Worm (Caenorhabditis elegans): Measurements from ENCODE around the gene R11.3.
A peak's percentile ranks its signal among the peaks of the same experiment; 100 is the strongest.

R11.3 gene

DNA sequence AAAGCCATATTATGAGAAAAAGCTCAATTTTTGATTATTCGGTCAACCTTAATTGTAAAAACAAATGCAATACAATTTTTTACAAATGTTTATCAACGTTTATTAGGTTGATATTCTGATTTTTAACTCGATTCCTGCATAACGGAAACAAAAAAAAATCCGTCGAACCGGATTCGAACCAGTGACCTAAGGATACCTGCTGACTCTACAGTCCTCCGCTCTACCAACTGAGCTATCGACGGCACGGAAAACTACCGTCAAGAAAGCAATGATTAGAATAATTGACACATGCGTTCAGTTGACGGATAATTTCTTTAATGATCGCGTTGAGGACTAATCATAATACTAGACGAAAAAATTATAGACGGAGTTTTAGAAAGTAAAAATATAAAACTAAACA, 9.6 kb upstream of the R11.3 start (continued):
- TF ChIP-seq F23B12.7 (tag; optimal IDR thresholded peaks at IDR 0.05; ENCODE audit: insufficient read depth) (no peak), let-607 (tag; optimal IDR thresholded peaks at IDR 0.05) (no peak), lag-1 (GFP tag; IDR thresholded peaks at IDR 0.05) (no peak), sdz-38 (tag; optimal IDR thresholded peaks at IDR 0.05) (no peak)

DNA sequence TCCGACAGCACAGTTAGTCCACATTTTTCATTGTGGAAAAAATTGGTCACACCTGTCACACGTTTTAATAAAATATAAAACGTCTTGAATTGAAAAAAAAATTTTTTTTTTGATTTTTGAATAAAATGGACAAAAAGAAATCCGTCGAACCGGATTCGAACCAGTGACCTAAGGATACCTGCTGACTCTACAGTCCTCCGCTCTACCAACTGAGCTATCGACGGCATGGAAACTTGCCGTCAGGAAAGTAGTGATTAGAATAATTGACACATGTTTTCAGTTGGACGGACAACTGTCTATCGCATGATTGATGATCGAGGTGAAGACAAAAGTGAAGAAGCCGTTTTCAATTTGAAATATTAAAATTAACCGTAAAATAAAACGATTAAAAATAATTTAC, 9.1 kb upstream of the R11.3 start:
- TF ChIP-seq F33H1.4 (GFP tag; IDR thresholded peaks at IDR 0.05) (no peak), hmg-1.2 (GFP tag; IDR thresholded peaks at IDR 0.05) (peak; percentile 32; the same call in 1 of the 2 replicates), snpc-4 (GFP tag; optimal IDR thresholded peaks at IDR 0.05) (no peak), snpc-4 (tag; optimal IDR thresholded peaks at IDR 0.05) (peak in 1 of 4 experiments; percentile 13), snpc-1.3 (tag; optimal IDR thresholded peaks at IDR 0.05; ENCODE audit: insufficient read depth) (peak; percentile 43), tbp1 (GFP tag; optimal IDR thresholded peaks at IDR 0.05) (peak; percentile 87), snpc-3.4 (tag; optimal IDR thresholded peaks at IDR 0.05) (peak; percentile 21), rpc-1 (optimal IDR thresholded peaks at IDR 0.05) (peak; percentile 63), rpc-1 (tag; optimal IDR thresholded peaks at IDR 0.05) (peak; percentile 77), B0261.1 (tag; optimal IDR thresholded peaks at IDR 0.05) (peak; percentile 60), lin-26 (GFP tag; IDR thresholded peaks at IDR 0.05) (peak; percentile 63; the same call in 1 of the 2 replicates), ztf-25 (GFP tag; IDR thresholded peaks at IDR 0.05) (0 out of 2 replicates have a peak, but pooled peaks have one; percentile 18), D2030.7 (GFP tag; IDR thresholded peaks at IDR 0.05) (peak; percentile 40; the same call in 1 of the 2 replicates), let-607 (tag; optimal IDR thresholded peaks at IDR 0.05) (no peak), tlf-1 (GFP tag; optimal IDR thresholded peaks at IDR 0.05) (no peak), atf-7 (tag; optimal IDR thresholded peaks at IDR 0.05) (no peak), pbrm-1 (GFP tag; IDR thresholded peaks at IDR 0.05) (peak; percentile 30; the same call in 1 of the 2 replicates), die-1 (tag; optimal IDR thresholded peaks at IDR 0.05) (peak; percentile 1), ekl-4 (GFP tag; IDR thresholded peaks at IDR 0.05) (no peak), him-1 (tag; optimal IDR thresholded peaks at IDR 0.05) (peak; percentile 6)

DNA sequence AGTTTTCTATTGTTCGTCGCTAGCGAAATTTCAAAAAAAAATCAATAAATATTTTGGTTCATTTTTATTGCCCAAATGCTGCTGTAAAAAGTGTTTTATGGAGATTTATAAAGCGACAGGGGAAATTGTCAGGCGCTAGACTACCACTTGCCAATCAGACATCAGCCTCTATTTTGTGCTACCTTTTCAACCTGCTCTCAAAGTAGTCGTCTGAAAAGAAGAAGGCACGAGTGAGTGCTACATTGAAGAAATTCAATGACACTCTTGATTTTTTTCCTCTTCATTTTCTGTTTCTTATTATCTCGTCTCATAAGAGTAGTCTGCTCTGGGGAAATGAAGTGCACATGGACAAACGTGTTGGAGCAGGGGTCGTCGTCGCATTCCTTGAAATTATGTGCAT, 6.8 kb upstream of the R11.3 start:
- TF ChIP-seq madf-10 (tag; optimal IDR thresholded peaks at IDR 0.05) = peak; percentile 70
- peak; percentile 94 for TF ChIP-seq lin-40 (tag; optimal IDR thresholded peaks at IDR 0.05)
- peak; percentile 24 for TF ChIP-seq ceh-27 (GFP tag; optimal IDR thresholded peaks at IDR 0.05)
- no peak for TF ChIP-seq fkh-3 (tag; optimal IDR thresholded peaks at IDR 0.05)
- no peak for TF ChIP-seq lag-1 (GFP tag; IDR thresholded peaks at IDR 0.05)
- TF ChIP-seq ztf-22 (GFP tag; optimal IDR thresholded peaks at IDR 0.05) = no peak
- TF ChIP-seq sptf-2 (GFP tag; optimal IDR thresholded peaks at IDR 0.05) = no peak
- TF ChIP-seq tbp1 (GFP tag; optimal IDR thresholded peaks at IDR 0.05) = peak; percentile 69
- no peak for TF ChIP-seq hsf-1 (GFP tag; IDR thresholded peaks at IDR 0.05)
- TF ChIP-seq B0261.1 (tag; optimal IDR thresholded peaks at IDR 0.05) = peak; percentile 54
- no peak for TF ChIP-seq attf-5 (GFP tag; optimal IDR thresholded peaks at IDR 0.05)
- TF ChIP-seq xnd-1 (tag; optimal IDR thresholded peaks at IDR 0.05) = no peak
- TF ChIP-seq pha-4 (tag; optimal IDR thresholded peaks at IDR 0.05) = no peak
- no peak for TF ChIP-seq him-1 (tag; optimal IDR thresholded peaks at IDR 0.05)
- TF ChIP-seq cebp-2 (GFP tag; IDR thresholded peaks at IDR 0.05) = no peak
- peak; percentile 58 for TF ChIP-seq repo-1 (tag; optimal IDR thresholded peaks at IDR 0.05)
- no peak for TF ChIP-seq unc-62 (GFP tag; optimal IDR thresholded peaks at IDR 0.05)
- TF ChIP-seq F49E8.2 (tag; optimal IDR thresholded peaks at IDR 0.05; ENCODE audit: insufficient read depth) = no peak
- no peak for TF ChIP-seq snpc-1.3 (tag; optimal IDR thresholded peaks at IDR 0.05; ENCODE audit: insufficient read depth)
- no peak for TF ChIP-seq unc-130 (GFP tag; optimal IDR thresholded peaks at IDR 0.05)
- no peak for TF ChIP-seq bed-2 (GFP tag; IDR thresholded peaks at IDR 0.05)
- no peak for TF ChIP-seq dpl-1 (GFP tag; optimal IDR thresholded peaks at IDR 0.05)
- TF ChIP-seq ceh-100 (GFP tag; IDR thresholded peaks at IDR 0.05) = no peak
- no peak for TF ChIP-seq let-526 (GFP tag; IDR thresholded peaks at IDR 0.05)
- TF ChIP-seq snpc-3.4 (tag; optimal IDR thresholded peaks at IDR 0.05) = no peak
- no peak for TF ChIP-seq C06A6.2 (GFP tag; conservative IDR thresholded peaks at IDR 0.05)
- TF ChIP-seq mxl-1 (tag; optimal IDR thresholded peaks at IDR 0.05) = no peak
- no peak for TF ChIP-seq hrde-1 (tag; optimal IDR thresholded peaks at IDR 0.05; ENCODE audit: borderline replicate concordance)
- no peak for TF ChIP-seq ceh-40 (GFP tag; IDR thresholded peaks at IDR 0.05)

Measured in whole organism, young adult.